Worm (Caenorhabditis elegans) whole organism, young adult: ENCODE measurements around the gene W05B2.2.
A peak's percentile ranks its signal among the peaks of the same experiment; 100 is the strongest.

Source experiments
- B0035.1 ChIP-seq: sonication (generic microtip); optimal IDR thresholded peaks from 2 replicates; lab custom pipeline; 2016; ENCODE audit warnings: missing genetic modification characterization, mild to moderate bottlenecking, missing compliant biosample characterization, missing genotype, missing genetic modification reagents
- F23B12.7 ChIP-seq: sonication (generic microtip); optimal IDR thresholded peaks from 2 replicates; lab custom pipeline; 2017; ENCODE audit warnings: missing genetic modification characterization, mild to moderate bottlenecking, missing compliant biosample characterization, antibody characterized with exemption, moderate library complexity; ENCODE audit not compliant: insufficient read depth
- F33H1.4 ChIP-seq: fragments of 200-800 bp; sonication (Bioruptor generic); IDR thresholded peaks from 2 replicates; pipeline ENCODE4 v1.3.6; 2022; ENCODE audit warnings: missing genetic modification reagents, missing genetic modification characterization, missing compliant biosample characterization
- F39B2.1 ChIP-seq: fragments of 200-800 bp; sonication (Bioruptor generic); IDR thresholded peaks from 2 replicates; pipeline ENCODE4 v1.3.6; 2022; ENCODE audit warnings: missing genetic modification reagents, missing genetic modification characterization, missing compliant biosample characterization
- F52B5.7 ChIP-seq: sonication (generic microtip); optimal IDR thresholded peaks from 2 replicates; lab custom pipeline; 2016; ENCODE audit warnings: mild to moderate bottlenecking, missing genetic modification characterization, missing compliant biosample characterization
- F55B11.4 ChIP-seq: sonication (generic microtip); optimal IDR thresholded peaks from 2 replicates; lab custom pipeline; 2016; ENCODE audit warnings: missing compliant biosample characterization, missing genetic modification characterization, borderline replicate concordance; ENCODE audit not compliant: insufficient read depth
- K12H6.12 ChIP-seq: fragments of 200-800 bp; sonication (Bioruptor generic); optimal IDR thresholded peaks from 2 replicates; lab custom pipeline; 2018; ENCODE audit warnings: mild to moderate bottlenecking, missing genetic modification characterization, missing compliant biosample characterization
- Y53G8AR.9 ChIP-seq: fragments of 200-800 bp; sonication (Bioruptor generic); conservative IDR thresholded peaks from 2 replicates; pipeline ENCODE4 v1.3.6; 2022; ENCODE audit warnings: missing genetic modification reagents, missing genetic modification characterization, missing compliant biosample characterization
- Y56A3A.18 ChIP-seq: fragments of 200-800 bp; sonication (Bioruptor generic); IDR thresholded peaks from 2 replicates; pipeline ENCODE4 v1.3.6; 2022; ENCODE audit warnings: missing genetic modification reagents, missing genetic modification characterization, missing compliant biosample characterization
- Y67H2A.10 ChIP-seq: fragments of 200-800 bp; sonication (Bioruptor generic); conservative IDR thresholded peaks from 2 replicates; pipeline ENCODE4 v1.3.6; 2022; ENCODE audit warnings: missing genetic modification reagents, missing genetic modification characterization, missing compliant biosample characterization
- attf-3 ChIP-seq: fragments of 200-800 bp; sonication (Bioruptor generic); conservative IDR thresholded peaks from 2 replicates; pipeline ENCODE4 v1.3.6; 2022; ENCODE audit warnings: missing genetic modification reagents, missing genetic modification characterization, missing compliant biosample characterization
- bed-1 ChIP-seq: fragments of 200-800 bp; sonication (Bioruptor generic); IDR thresholded peaks from 2 replicates; pipeline ENCODE4 v1.3.6; 2022; ENCODE audit warnings: missing genetic modification reagents, missing genetic modification characterization, missing compliant biosample characterization
- cebp-2 ChIP-seq: fragments of 200-800 bp; sonication (Bioruptor generic); IDR thresholded peaks from 2 replicates; pipeline ENCODE4 v1.3.6; 2022; ENCODE audit warnings: missing genetic modification characterization, missing compliant biosample characterization
- dpff-1 ChIP-seq: sonication (generic microtip); optimal IDR thresholded peaks from 2 replicates; lab custom pipeline; 2017; ENCODE audit warnings: mild to moderate bottlenecking, missing genetic modification characterization, missing compliant biosample characterization
- egl-44 ChIP-seq: fragments of 200-800 bp; sonication (Bioruptor generic); IDR thresholded peaks from 2 replicates; pipeline ENCODE4 v1.3.6; 2022; ENCODE audit warnings: missing genetic modification reagents, missing genetic modification characterization, missing compliant biosample characterization
- ekl-4 ChIP-seq: fragments of 200-800 bp; sonication (Bioruptor generic); IDR thresholded peaks from 2 replicates; pipeline ENCODE4 v1.3.6; 2022; ENCODE audit warnings: missing genetic modification reagents, missing genetic modification characterization, missing compliant biosample characterization
- gei-17 ChIP-seq: fragments of 200-800 bp; sonication (Bioruptor generic); optimal IDR thresholded peaks from 2 replicates; lab custom pipeline; 2018; ENCODE audit warnings: mild to moderate bottlenecking, missing genetic modification characterization, missing compliant biosample characterization
- hlh-26 ChIP-seq: fragments of 200-800 bp; sonication (Bioruptor generic); conservative IDR thresholded peaks from 2 replicates; pipeline ENCODE4 v1.3.6; 2022; ENCODE audit warnings: missing genetic modification reagents, missing genetic modification characterization, missing compliant biosample characterization
- hrde-1 ChIP-seq: sonication (generic microtip); optimal IDR thresholded peaks from 2 replicates; lab custom pipeline; 2016; ENCODE audit warnings: missing genetic modification characterization, mild to moderate bottlenecking, missing compliant biosample characterization, moderate library complexity, missing genotype, missing genetic modification reagents, borderline replicate concordance
- lag-1 ChIP-seq: fragments of 200-800 bp; sonication (Bioruptor generic); IDR thresholded peaks from 2 replicates; pipeline ENCODE4 v1.3.6; 2022; ENCODE audit warnings: missing genetic modification reagents, missing genetic modification characterization, missing compliant biosample characterization
- let-607 ChIP-seq, 2 experiments: fragments of 200-800 bp in 1 of 2; sonication (Bioruptor generic) in 1 of 2; sonication (generic microtip) in 1 of 2; optimal IDR thresholded peaks; 2 replicates each; lab custom pipeline; 2016 to 2018; ENCODE audit warnings: mild to moderate bottlenecking in 2 of 2, missing compliant biosample characterization in 2 of 2, missing genetic modification characterization in 2 of 2, moderate library complexity in 2 of 2, missing genotype in 1 of 2
- lin-40 ChIP-seq: sonication (generic microtip); optimal IDR thresholded peaks from 2 replicates; lab custom pipeline; 2016; ENCODE audit warnings: missing genetic modification characterization, mild to moderate bottlenecking, missing compliant biosample characterization, missing genotype, missing genetic modification reagents
- lir-1 ChIP-seq: fragments of 200-800 bp; sonication (Bioruptor generic); conservative IDR thresholded peaks from 2 replicates; pipeline ENCODE4 v1.3.6; 2022; ENCODE audit warnings: missing genetic modification reagents, missing genetic modification characterization, missing compliant biosample characterization
- madf-6 ChIP-seq: fragments of 200-800 bp; sonication (Bioruptor generic); IDR thresholded peaks from 2 replicates; pipeline ENCODE4 v1.3.6; 2022; ENCODE audit warnings: missing genetic modification reagents, missing genetic modification characterization, missing compliant biosample characterization
- mel-28 ChIP-seq: sonication (generic microtip); optimal IDR thresholded peaks from 2 replicates; lab custom pipeline; 2016; ENCODE audit warnings: borderline replicate concordance, mild to moderate bottlenecking, missing genetic modification characterization, missing compliant biosample characterization
- nfyb-1 ChIP-seq: fragments of 200-800 bp; sonication (Bioruptor generic); IDR thresholded peaks from 2 replicates; pipeline ENCODE4 v1.3.6; 2022; ENCODE audit warnings: missing genetic modification reagents, missing genetic modification characterization, missing compliant biosample characterization
- pbrm-1 ChIP-seq: fragments of 200-800 bp; sonication (Bioruptor generic); IDR thresholded peaks from 2 replicates; pipeline ENCODE4 v1.3.6; 2022; ENCODE audit warnings: missing genetic modification reagents, missing genetic modification characterization, missing compliant biosample characterization
- pha-4 ChIP-seq: fragments of 150-350 bp; sonication (generic microtip); optimal IDR thresholded peaks from 2 replicates; lab custom pipeline; 2014; ENCODE audit warnings: missing biosample characterization, missing genetic modification reagents, missing genetic modification characterization
- rcor-1 ChIP-seq: fragments of 200-800 bp; sonication (Bioruptor generic); IDR thresholded peaks from 2 replicates; pipeline ENCODE4 v1.3.6; 2022; ENCODE audit warnings: missing genetic modification reagents, missing genetic modification characterization, missing compliant biosample characterization
- sdz-38 ChIP-seq: sonication (generic microtip); optimal IDR thresholded peaks from 2 replicates; lab custom pipeline; 2016; ENCODE audit warnings: missing genotype, missing genetic modification characterization, missing compliant biosample characterization
- snpc-1.3 ChIP-seq: sonication (generic microtip); optimal IDR thresholded peaks from 2 replicates; lab custom pipeline; 2017; ENCODE audit warnings: missing genetic modification characterization, mild to moderate bottlenecking, missing compliant biosample characterization, antibody characterized with exemption, moderate library complexity, missing genotype, missing genetic modification reagents; ENCODE audit not compliant: insufficient read depth
- snpc-3.4 ChIP-seq: sonication (generic microtip); optimal IDR thresholded peaks from 2 replicates; lab custom pipeline; 2017; ENCODE audit warnings: missing genetic modification characterization, mild to moderate bottlenecking, missing compliant biosample characterization, antibody characterized with exemption, moderate library complexity, missing genotype, missing genetic modification reagents
- tbx-9 ChIP-seq: sonication (generic microtip); optimal IDR thresholded peaks from 2 replicates; lab custom pipeline; 2016; ENCODE audit warnings: borderline replicate concordance, missing genetic modification characterization, inconsistent platforms, missing compliant biosample characterization
- tlf-1 ChIP-seq: fragments of 200-800 bp; sonication (Bioruptor generic); optimal IDR thresholded peaks from 2 replicates; lab custom pipeline; 2018; ENCODE audit warnings: mild to moderate bottlenecking, missing genetic modification characterization, missing compliant biosample characterization
- xnd-1 ChIP-seq: sonication (generic microtip); optimal IDR thresholded peaks from 2 replicates; lab custom pipeline; 2016; ENCODE audit warnings: missing genotype, missing genetic modification reagents, missing genetic modification characterization, missing compliant biosample characterization
- zim-3 ChIP-seq: sonication (generic microtip); optimal IDR thresholded peaks from 2 replicates; lab custom pipeline; 2017; ENCODE audit warnings: mild to moderate bottlenecking, missing genetic modification characterization, moderate library complexity, missing compliant biosample characterization

The W05B2.2 gene

ce11 chrIII:10967010-10967409 lies at the start of gene W05B2.2:
Gene W05B2.2, minus strand, starts transcription at chrIII:10967110.
- TF ChIP-seq B0035.1 (no peak), lin-40 (no peak), rcor-1 (GFP tag; lab: Robert Waterston, UW) (no peak), zim-3 (tag; lab: Kevin White, UChicago) (no peak), tbx-9 (tag; lab: Kevin White, UChicago) (no peak), cebp-2 (GFP tag; lab: Robert Waterston, UW) (no peak), F55B11.4 (tag; lab: Kevin White, UChicago) (no peak), K12H6.12 (tag; lab: Kevin White, UChicago) (no peak)

DNA sequence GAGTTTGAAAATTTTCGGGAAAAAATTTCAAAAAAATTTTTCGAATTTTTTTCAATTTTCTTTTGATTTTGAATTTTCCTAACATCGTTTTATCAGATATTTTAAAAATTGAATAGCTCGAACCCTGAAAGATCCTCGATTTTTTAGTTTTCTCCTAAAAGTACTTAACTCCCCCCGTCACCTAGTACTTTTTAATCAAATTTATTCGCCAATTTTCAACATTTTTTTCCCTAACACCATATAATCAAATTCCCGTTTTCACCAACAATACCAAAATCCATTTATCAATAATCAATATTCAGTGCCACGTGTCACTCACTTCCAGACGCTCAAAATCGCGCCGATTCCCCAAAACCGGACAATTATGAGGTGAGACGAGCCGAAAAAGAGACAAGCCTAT lies 45.4 kb upstream of the W05B2.2 start, which contains the start of gene kvs-4:
TSS of gene kvs-4 (plus strand) at position 301 of the 400 bp plus-strand sequence.
- no peak for TF ChIP-seq F23B12.7 (tag; lab: Kevin White, UChicago)
- TF ChIP-seq snpc-3.4 (tag; lab: Kevin White, UChicago) = no peak
- no peak for TF ChIP-seq gei-17 (GFP tag; lab: Kevin White, UChicago)
- no peak for TF ChIP-seq xnd-1 (tag; lab: Kevin White, UChicago)
- no peak for TF ChIP-seq tlf-1 (GFP tag; lab: Kevin White, UChicago)

DNA sequence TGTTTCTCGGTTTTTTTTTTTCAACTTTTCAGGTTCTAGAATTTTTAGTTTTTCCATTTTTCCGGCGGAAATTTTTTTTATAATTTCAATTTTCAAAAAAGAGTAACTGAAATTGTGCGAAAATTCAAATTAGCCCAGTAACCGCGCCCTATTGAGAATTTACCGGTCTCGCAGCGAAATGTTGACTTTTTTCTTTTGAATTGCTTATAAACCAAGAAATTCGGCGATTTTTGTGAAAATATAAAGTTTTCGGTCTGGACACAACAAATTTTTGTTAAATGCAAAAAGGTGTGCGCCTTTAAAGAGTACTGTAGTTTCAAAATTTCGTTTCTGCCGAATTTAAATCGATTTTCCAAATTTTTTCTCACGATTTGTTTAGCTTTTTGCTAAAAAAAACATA lies 43.7 kb upstream of the W05B2.2 start:
- TF ChIP-seq Y56A3A.18 (GFP tag; lab: Robert Waterston, UW) (no peak), mel-28 (no peak), pbrm-1 (no peak), cebp-2 (GFP tag; lab: Robert Waterston, UW) (no peak), F33H1.4 (GFP tag; lab: Robert Waterston, UW) (0 out of 2 replicates have a peak, but pooled peaks have one; percentile 6), nfyb-1 (GFP tag; lab: Robert Waterston, UW) (no peak), F52B5.7 (no peak), hlh-26 (GFP tag; lab: Robert Waterston, UW) (no peak), madf-6 (GFP tag; lab: Robert Waterston, UW) (peak; percentile 47; the same call in 1 of the 2 replicates), tlf-1 (GFP tag; lab: Kevin White, UChicago) (no peak), B0035.1 (no peak), attf-3 (GFP tag; lab: Robert Waterston, UW) (no peak), snpc-1.3 (tag; lab: Kevin White, UChicago) (no peak), bed-1 (GFP tag; lab: Robert Waterston, UW) (no peak), F39B2.1 (GFP tag; lab: Robert Waterston, UW) (no peak), dpff-1 (no peak), sdz-38 (tag; lab: Kevin White, UChicago) (no peak), hrde-1 (tag; lab: Kevin White, UChicago) (peak; percentile 14), lir-1 (GFP tag; lab: Robert Waterston, UW) (no peak), let-607 (tag; optimal IDR thresholded peaks at IDR 0.05; lab: Kevin White, UChicago) (no peak), lag-1 (no peak), lin-40 (no peak), Y53G8AR.9 (GFP tag; lab: Robert Waterston, UW) (0 out of 2 replicates have a peak, but pooled peaks have one; percentile 35), ekl-4 (GFP tag; lab: Robert Waterston, UW) (no peak), Y67H2A.10 (GFP tag; lab: Robert Waterston, UW) (no peak), pha-4 (no peak), egl-44 (GFP tag; lab: Robert Waterston, UW) (no peak)
